Fruit fly (Drosophila melanogaster) whole organism, embryonic: Measurements from ENCODE around the gene CG15529.

Experiments
- ATbp ChIP-seq: fragments of 200-800 bp; sonication (Bioruptor generic); optimal IDR thresholded peaks from 2 replicates; lab custom pipeline; 2017; ENCODE audit warnings: missing biosample characterization, mild to moderate bottlenecking, missing genetic modification characterization, missing genetic modification reagents
- BEAF-32 ChIP-seq: fragments of 200-800 bp; sonication (Bioruptor generic); optimal IDR thresholded peaks from 3 replicates; lab custom pipeline; 2017; ENCODE audit warnings: missing biosample characterization, missing genetic modification characterization, mild to moderate bottlenecking, moderate library complexity, missing genetic modification reagents
- CG1024 ChIP-seq: fragments of 200-800 bp; sonication (Bioruptor generic); IDR thresholded peaks from 2 replicates; pipeline ENCODE4 v1.3.6; 2022; ENCODE audit warnings: missing biosample characterization, missing genetic modification characterization
- CG10321 ChIP-seq: fragments of 200-800 bp; sonication (Bioruptor generic); IDR thresholded peaks from 2 replicates; pipeline ENCODE4 v1.3.6; 2022; ENCODE audit warnings: missing biosample characterization, missing genetic modification characterization
- CG10431 ChIP-seq: fragments of 200-800 bp; sonication (Bioruptor generic); optimal IDR thresholded peaks from 3 replicates; lab custom pipeline; 2018; ENCODE audit warnings: missing biosample characterization, mild to moderate bottlenecking, missing genetic modification characterization
- CG15073 ChIP-seq: fragments of 200-800 bp; sonication (Bioruptor generic); optimal IDR thresholded peaks from 2 replicates; lab custom pipeline; 2016; ENCODE audit warnings: missing biosample characterization, missing genetic modification characterization
- CG1602 ChIP-seq: fragments of 200-800 bp; sonication (Bioruptor generic); optimal IDR thresholded peaks from 3 replicates; lab custom pipeline; 2016; ENCODE audit warnings: missing biosample characterization, missing genetic modification characterization
- CG16779 ChIP-seq: fragments of 200-800 bp; sonication (Bioruptor generic); IDR thresholded peaks from 2 replicates; pipeline ENCODE4 v1.3.6; 2022; ENCODE audit warnings: missing biosample characterization, missing genetic modification characterization
- CG17186 ChIP-seq: fragments of 200-800 bp; sonication (Bioruptor generic); optimal IDR thresholded peaks from 3 replicates; lab custom pipeline; 2017; ENCODE audit warnings: missing biosample characterization, missing genetic modification reagents, missing genetic modification characterization
- CG17568 ChIP-seq: fragments of 200-800 bp; sonication (Bioruptor generic); optimal IDR thresholded peaks from 2 replicates; lab custom pipeline; 2018; ENCODE audit warnings: missing biosample characterization, mild to moderate bottlenecking, missing genetic modification characterization, moderate library complexity
- CG33213 ChIP-seq: fragments of 200-800 bp; sonication (Bioruptor generic); optimal IDR thresholded peaks from 3 replicates; lab custom pipeline; 2016; ENCODE audit warnings: missing biosample characterization, missing genetic modification characterization
- CG34376 ChIP-seq: fragments of 200-800 bp; sonication (Bioruptor generic); optimal IDR thresholded peaks from 2 replicates; lab custom pipeline; 2018; ENCODE audit warnings: missing biosample characterization, mild to moderate bottlenecking, missing genetic modification characterization
- CG4617 ChIP-seq: fragments of 200-800 bp; sonication (Bioruptor generic); optimal IDR thresholded peaks from 3 replicates; lab custom pipeline; 2016; ENCODE audit warnings: missing biosample characterization, missing genetic modification characterization, borderline replicate concordance
- CG8281 ChIP-seq: fragments of 200-800 bp; sonication (Bioruptor generic); optimal IDR thresholded peaks from 2 replicates; lab custom pipeline; 2018; ENCODE audit warnings: missing biosample characterization, mild to moderate bottlenecking, missing genetic modification characterization, moderate library complexity
- CG8359 ChIP-seq: fragments of 200-800 bp; sonication (Bioruptor generic); optimal IDR thresholded peaks from 2 replicates; lab custom pipeline; 2017; ENCODE audit warnings: missing biosample characterization, mild to moderate bottlenecking, missing genetic modification characterization, borderline replicate concordance
- CoRest ChIP-seq: fragments of 200-800 bp; sonication (Bioruptor generic); optimal IDR thresholded peaks from 3 replicates; lab custom pipeline; 2018; ENCODE audit warnings: missing biosample characterization, mild to moderate bottlenecking, missing genetic modification characterization, moderate library complexity
- D ChIP-seq, 2 experiments: fragments of 200-800 bp in 1 of 2; fragments of >200 bp in 1 of 2; sonication (Bioruptor generic) in 1 of 2; optimal IDR thresholded peaks; 2 replicates in 1 of 2; 3 replicates in 1 of 2; lab custom pipeline; 2017; ENCODE audit warnings: mild to moderate bottlenecking in 1 of 2, missing biosample characterization in 1 of 2, missing genetic modification characterization in 1 of 2, missing genetic modification reagents in 1 of 2
- Deaf1 ChIP-seq: fragments of 200-800 bp; optimal IDR thresholded peaks from 3 replicates; lab custom pipeline; 2019; ENCODE audit warnings: missing biosample characterization, mild to moderate bottlenecking, missing genetic modification characterization, moderate library complexity
- Dek ChIP-seq: fragments of 200-800 bp; sonication (Bioruptor generic); optimal IDR thresholded peaks from 3 replicates; lab custom pipeline; 2019; ENCODE audit warnings: missing biosample characterization, mild to moderate bottlenecking, missing genetic modification characterization, moderate library complexity
- E2f1 ChIP-seq: fragments of 200-800 bp; sonication (Bioruptor generic); IDR thresholded peaks from 2 replicates; pipeline ENCODE4 v1.3.6; 2022; ENCODE audit warnings: missing biosample characterization, missing genetic modification characterization
- Eip74EF ChIP-seq, 2 experiments: fragments of 200-800 bp in 1 of 2; fragments of >200 bp in 1 of 2; sonication (Bioruptor generic) in 1 of 2; optimal IDR thresholded peaks; 2 replicates each; lab custom pipeline; 2017 to 2019; ENCODE audit warnings: missing biosample characterization in 2 of 2, missing genetic modification characterization in 2 of 2, mild to moderate bottlenecking in 1 of 2, moderate library complexity in 1 of 2
- Elba2 ChIP-seq: fragments of 200-800 bp; sonication (Bioruptor generic); optimal IDR thresholded peaks from 3 replicates; lab custom pipeline; 2016; ENCODE audit warnings: missing biosample characterization, missing genetic modification characterization
- Fer1 ChIP-seq: fragments of 200-800 bp; sonication (Bioruptor generic); optimal IDR thresholded peaks from 2 replicates; lab custom pipeline; 2017; ENCODE audit warnings: missing biosample characterization, mild to moderate bottlenecking, missing genetic modification characterization
- Gsc ChIP-seq: fragments of 200-800 bp; sonication (Bioruptor generic); IDR thresholded peaks from 2 replicates; pipeline ENCODE4 v1.3.6; 2022; ENCODE audit warnings: missing biosample characterization, missing genetic modification characterization
- HHEX ChIP-seq: fragments of 200-800 bp; sonication (Bioruptor generic); optimal IDR thresholded peaks from 3 replicates; lab custom pipeline; 2017; ENCODE audit warnings: missing biosample characterization, mild to moderate bottlenecking, missing genetic modification characterization, missing genetic modification reagents
- Hey ChIP-seq: fragments of 200-800 bp; sonication (Bioruptor generic); optimal IDR thresholded peaks from 3 replicates; lab custom pipeline; 2018; ENCODE audit warnings: missing biosample characterization, mild to moderate bottlenecking, missing genetic modification characterization
- Myb ChIP-seq: fragments of 200-800 bp; sonication (Bioruptor generic); optimal IDR thresholded peaks from 2 replicates; lab custom pipeline; 2016; ENCODE audit warnings: missing biosample characterization, missing genetic modification characterization
- Nf-YA ChIP-seq: fragments of 200-800 bp; sonication (Bioruptor generic); IDR thresholded peaks from 2 replicates; pipeline ENCODE4 v1.3.6; 2022; ENCODE audit warnings: missing biosample characterization, missing genetic modification characterization
- Sox102F ChIP-seq: fragments of 200-800 bp; sonication (Bioruptor generic); optimal IDR thresholded peaks from 2 replicates; lab custom pipeline; 2018; ENCODE audit warnings: missing biosample characterization, mild to moderate bottlenecking, missing genetic modification characterization, moderate library complexity
- Tbp ChIP-seq: fragments of >200 bp; optimal IDR thresholded peaks from 2 replicates; lab custom pipeline; 2018; ENCODE audit warnings: missing biosample characterization, missing genetic modification characterization
- aop ChIP-seq: fragments of 200-800 bp; sonication (Bioruptor generic); IDR thresholded peaks from 2 replicates; pipeline ENCODE4 v1.3.6; 2022; ENCODE audit warnings: missing biosample characterization, missing genetic modification characterization
- ap ChIP-seq: fragments of 200-800 bp; sonication (Bioruptor generic); IDR thresholded peaks from 2 replicates; pipeline ENCODE4 v1.3.6; 2022; ENCODE audit warnings: missing biosample characterization, missing genetic modification characterization
- bowl ChIP-seq: fragments of 200-800 bp; sonication (Bioruptor generic); IDR thresholded peaks from 2 replicates; pipeline ENCODE4 v1.3.6; 2022; ENCODE audit warnings: missing biosample characterization, missing genetic modification characterization
- bsh ChIP-seq, 2 experiments: fragments of 200-800 bp; sonication (Bioruptor generic); optimal IDR thresholded peaks; 2 replicates each; lab custom pipeline; 2017 to 2018; ENCODE audit warnings: mild to moderate bottlenecking in 2 of 2, missing biosample characterization in 2 of 2, missing genetic modification characterization in 2 of 2, moderate library complexity in 1 of 2
- dm ChIP-seq: fragments of 200-800 bp; sonication (Bioruptor generic); optimal IDR thresholded peaks from 3 replicates; lab custom pipeline; 2016; ENCODE audit warnings: missing biosample characterization, missing genetic modification characterization
- en ChIP-seq: fragments of 200-800 bp; sonication (Bioruptor generic); optimal IDR thresholded peaks from 2 replicates; lab custom pipeline; 2016; ENCODE audit warnings: missing biosample characterization, missing genetic modification characterization
- ewg ChIP-seq: fragments of 200-800 bp; sonication (Bioruptor generic); optimal IDR thresholded peaks from 3 replicates; lab custom pipeline; 2017; ENCODE audit warnings: mild to moderate bottlenecking, missing biosample characterization, missing genetic modification reagents, missing genetic modification characterization
- fd102C ChIP-seq: fragments of 200-800 bp; sonication (Bioruptor generic); optimal IDR thresholded peaks from 2 replicates; lab custom pipeline; 2018; ENCODE audit warnings: missing biosample characterization, mild to moderate bottlenecking, missing genetic modification characterization, moderate library complexity
- h ChIP-seq: fragments of >200 bp; optimal IDR thresholded peaks from 2 replicates; lab custom pipeline; 2017
- hb ChIP-seq: fragments of 200-800 bp; sonication (Bioruptor generic); IDR thresholded peaks from 3 replicates; pipeline ENCODE4 v1.3.6; 2022; ENCODE audit warnings: missing biosample characterization, missing genetic modification characterization; ENCODE audit not compliant: partially characterized antibody
- kah ChIP-seq: fragments of 200-800 bp; sonication (Bioruptor generic); optimal IDR thresholded peaks from 2 replicates; lab custom pipeline; 2018; ENCODE audit warnings: missing biosample characterization, mild to moderate bottlenecking, missing genetic modification characterization
- lmd ChIP-seq: fragments of 200-800 bp; sonication (Bioruptor generic); IDR thresholded peaks from 2 replicates; pipeline ENCODE4 v1.3.6; 2022; ENCODE audit warnings: missing biosample characterization, missing genetic modification characterization
- nerfin-1 ChIP-seq: fragments of 200-800 bp; sonication (Bioruptor generic); optimal IDR thresholded peaks from 3 replicates; lab custom pipeline; 2019; ENCODE audit warnings: missing biosample characterization, mild to moderate bottlenecking, missing genetic modification characterization, moderate library complexity
- row ChIP-seq: fragments of 200-800 bp; sonication (Bioruptor generic); IDR thresholded peaks from 3 replicates; pipeline ENCODE4 v1.3.6; 2022; ENCODE audit warnings: missing biosample characterization, missing genetic modification characterization
- sc ChIP-seq, 3 experiments: fragments of >200 bp in 2 of 3; fragments of 200-800 bp in 1 of 3; sonication (Bioruptor generic) in 1 of 3; optimal IDR thresholded peaks; 2 replicates in 2 of 3; 3 replicates in 1 of 3; lab custom pipeline; 2017; ENCODE audit warnings: mild to moderate bottlenecking in 1 of 3, missing biosample characterization in 1 of 3, missing genetic modification characterization in 1 of 3, missing genetic modification reagents in 1 of 3
- sd ChIP-seq: fragments of 200-800 bp; sonication (Bioruptor generic); optimal IDR thresholded peaks from 3 replicates; lab custom pipeline; 2018; ENCODE audit warnings: missing biosample characterization, mild to moderate bottlenecking, missing genetic modification characterization, moderate library complexity
- so ChIP-seq: fragments of 200-800 bp; sonication (Bioruptor generic); IDR thresholded peaks from 3 replicates; pipeline ENCODE4 v1.3.6; 2022; ENCODE audit warnings: missing biosample characterization, missing genetic modification characterization
- tup ChIP-seq: fragments of 200-800 bp; sonication (Bioruptor generic); optimal IDR thresholded peaks from 2 replicates; lab custom pipeline; 2016; ENCODE audit warnings: missing biosample characterization, mild to moderate bottlenecking, missing genetic modification characterization, moderate library complexity
- unc-4 ChIP-seq: fragments of 200-800 bp; sonication (Bioruptor generic); IDR thresholded peaks from 2 replicates; pipeline ENCODE4 v1.3.6; 2022; ENCODE audit warnings: missing biosample characterization, missing genetic modification characterization; ENCODE audit not compliant: partially characterized antibody
- zfh1 ChIP-seq: fragments of 200-800 bp; sonication (Bioruptor generic); IDR thresholded peaks from 3 replicates; pipeline ENCODE4 v1.3.6; 2022; ENCODE audit warnings: missing biosample characterization, missing genetic modification characterization

Gene CG15529

dm6 chr3R:30191462-30191874 is 39.6 kb downstream of the CG15529 start (continued):
- no peak for TF ChIP-seq CG8359 (GFP tag; lab: Kevin White, UChicago)
- no peak for TF ChIP-seq BEAF-32 (GFP tag; lab: Kevin White, UChicago)
- TF ChIP-seq CG4617 (GFP tag; lab: Kevin White, UChicago): no peak
- no peak for TF ChIP-seq Hey (tag; lab: Kevin White, UChicago)
- TF ChIP-seq Gsc (GFP tag; lab: Robert Waterston, UW): no peak
- no peak for TF ChIP-seq D (optimal IDR thresholded peaks at IDR 0.05; lab: Kevin White, UChicago)
- no peak for TF ChIP-seq D (GFP tag; optimal IDR thresholded peaks at IDR 0.05; lab: Kevin White, UChicago)
- no peak for TF ChIP-seq Tbp
- no peak for TF ChIP-seq Elba2 (GFP tag; lab: Kevin White, UChicago)
- no peak for TF ChIP-seq CG1024
- no peak for TF ChIP-seq en (GFP tag; lab: Kevin White, UChicago)
- no peak for TF ChIP-seq sc (optimal IDR thresholded peaks at IDR 0.05; lab: Kevin White, UChicago)
- TF ChIP-seq sc (GFP tag; optimal IDR thresholded peaks at IDR 0.05; lab: Kevin White, UChicago): peak; percentile 30
- TF ChIP-seq row (GFP tag; lab: Robert Waterston, UW): peak; percentile 66
- TF ChIP-seq zfh1: peak; percentile 48; the same call in 1 of the 3 replicates
- no peak for TF ChIP-seq tup
- no peak for TF ChIP-seq Nf-YA (GFP tag; lab: Robert Waterston, UW)
- TF ChIP-seq fd102C (GFP tag; lab: Kevin White, UChicago): no peak
- no peak for TF ChIP-seq CG15073 (GFP tag; lab: Kevin White, UChicago)
- TF ChIP-seq HHEX (GFP tag; lab: Kevin White, UChicago): no peak
- TF ChIP-seq CG8281 (tag; lab: Kevin White, UChicago): no peak
- no peak for TF ChIP-seq nerfin-1
- TF ChIP-seq bsh (GFP tag; optimal IDR thresholded peaks at IDR 0.05; lab: Kevin White, UChicago): peak in 1 of 2 experiments; percentile 27
- TF ChIP-seq bowl (GFP tag; lab: Robert Waterston, UW): no peak
- no peak for TF ChIP-seq aop (GFP tag; lab: Robert Waterston, UW)
- peak; percentile 68 for TF ChIP-seq lmd (GFP tag; lab: Robert Waterston, UW)
- TF ChIP-seq CG1602 (GFP tag; lab: Kevin White, UChicago): peak; percentile 35
- peak; percentile 16; the same call in 1 of the 2 replicates for TF ChIP-seq E2f1 (GFP tag; lab: Robert Waterston, UW)
- no peak for TF ChIP-seq ATbp (GFP tag; lab: Kevin White, UChicago)
- no peak for TF ChIP-seq Dek (tag; lab: Kevin White, UChicago)
- TF ChIP-seq ewg (GFP tag; lab: Kevin White, UChicago): peak; percentile 31
- TF ChIP-seq ap: no peak
- TF ChIP-seq dm: peak; percentile 19
- TF ChIP-seq so (GFP tag; lab: Robert Waterston, UW): no peak
- TF ChIP-seq unc-4 (GFP tag; lab: Robert Waterston, UW): no peak
- TF ChIP-seq Sox102F (GFP tag; lab: Kevin White, UChicago): peak; percentile 45
- peak; percentile 63 for TF ChIP-seq CoRest (tag; lab: Kevin White, UChicago)
- peak; percentile 18 for TF ChIP-seq Myb (GFP tag; lab: Kevin White, UChicago)
- TF ChIP-seq CG10321 (GFP tag; lab: Robert Waterston, UW): no peak
- TF ChIP-seq CG17186 (GFP tag; lab: Kevin White, UChicago): no peak
- TF ChIP-seq Eip74EF (GFP tag; optimal IDR thresholded peaks at IDR 0.05; lab: Kevin White, UChicago): peak in 1 of 2 experiments; percentile 22
- no peak for TF ChIP-seq CG10431 (GFP tag; lab: Kevin White, UChicago)
- TF ChIP-seq hb: no peak
- no peak for TF ChIP-seq CG16779 (GFP tag; lab: Robert Waterston, UW)
- no peak for TF ChIP-seq Fer1 (GFP tag; lab: Kevin White, UChicago)
- TF ChIP-seq Deaf1 (tag; lab: Kevin White, UChicago): no peak
- TF ChIP-seq CG17568 (GFP tag; lab: Kevin White, UChicago): no peak
- no peak for TF ChIP-seq h (lab: Kevin White, UChicago)
- TF ChIP-seq sd (tag; lab: Kevin White, UChicago): no peak
- TF ChIP-seq CG34376 (GFP tag; lab: Kevin White, UChicago): no peak
- no peak for TF ChIP-seq kah (GFP tag; lab: Kevin White, UChicago)
- TF ChIP-seq CG33213 (GFP tag; lab: Kevin White, UChicago): no peak
